Worm (Caenorhabditis elegans) whole organism, young adult: ENCODE data around the gene dhhc-10.

ENCODE experiments used
- F33H1.4 ChIP-seq: fragments of 200-800 bp; sonication (Bioruptor generic); IDR thresholded peaks from 2 replicates; pipeline ENCODE4 v1.3.6; 2022; ENCODE audit warnings: missing genetic modification reagents, missing genetic modification characterization, missing compliant biosample characterization
- F57C9.4 ChIP-seq: sonication (generic microtip); optimal IDR thresholded peaks from 2 replicates; lab custom pipeline; 2017; ENCODE audit warnings: mild to moderate bottlenecking, missing genetic modification characterization, missing compliant biosample characterization
- K12H6.12 ChIP-seq: fragments of 200-800 bp; sonication (Bioruptor generic); optimal IDR thresholded peaks from 2 replicates; lab custom pipeline; 2018; ENCODE audit warnings: mild to moderate bottlenecking, missing genetic modification characterization, missing compliant biosample characterization
- Y53F4B.3 ChIP-seq: fragments of 200-800 bp; sonication (Bioruptor generic); IDR thresholded peaks from 2 replicates; pipeline ENCODE4 v1.3.6; 2022; ENCODE audit warnings: missing genetic modification reagents, missing genetic modification characterization, missing compliant biosample characterization
- Y56A3A.18 ChIP-seq: fragments of 200-800 bp; sonication (Bioruptor generic); IDR thresholded peaks from 2 replicates; pipeline ENCODE4 v1.3.6; 2022; ENCODE audit warnings: missing genetic modification reagents, missing genetic modification characterization, missing compliant biosample characterization
- attf-6 ChIP-seq: fragments of 200-800 bp; sonication (Bioruptor generic); IDR thresholded peaks from 2 replicates; pipeline ENCODE4 v1.3.6; 2022; ENCODE audit warnings: missing genetic modification reagents, missing genetic modification characterization, missing compliant biosample characterization
- ceh-40 ChIP-seq: fragments of 200-800 bp; sonication (Bioruptor generic); IDR thresholded peaks from 2 replicates; pipeline ENCODE4 v1.3.6; 2022; ENCODE audit warnings: missing genetic modification characterization, missing compliant biosample characterization
- ceh-58 ChIP-seq: fragments of 200-800 bp; sonication (Bioruptor generic); IDR thresholded peaks from 2 replicates; pipeline ENCODE4 v1.3.6; 2022; ENCODE audit warnings: missing genetic modification characterization, missing compliant biosample characterization
- die-1 ChIP-seq: sonication (generic microtip); optimal IDR thresholded peaks from 2 replicates; lab custom pipeline; 2016; ENCODE audit warnings: missing genotype, mild to moderate bottlenecking, missing genetic modification characterization, missing compliant biosample characterization
- dpff-1 ChIP-seq: sonication (generic microtip); optimal IDR thresholded peaks from 2 replicates; lab custom pipeline; 2017; ENCODE audit warnings: mild to moderate bottlenecking, missing genetic modification characterization, missing compliant biosample characterization
- dpl-1 ChIP-seq: fragments of 150-350 bp; optimal IDR thresholded peaks from 2 replicates; lab custom pipeline; 2014; ENCODE audit warnings: missing biosample characterization, missing genetic modification reagents, missing genetic modification characterization
- ekl-4 ChIP-seq: fragments of 200-800 bp; sonication (Bioruptor generic); IDR thresholded peaks from 2 replicates; pipeline ENCODE4 v1.3.6; 2022; ENCODE audit warnings: missing genetic modification reagents, missing genetic modification characterization, missing compliant biosample characterization
- hlh-26 ChIP-seq: fragments of 200-800 bp; sonication (Bioruptor generic); conservative IDR thresholded peaks from 2 replicates; pipeline ENCODE4 v1.3.6; 2022; ENCODE audit warnings: missing genetic modification reagents, missing genetic modification characterization, missing compliant biosample characterization
- hmg-1.2 ChIP-seq: fragments of 200-800 bp; sonication (Bioruptor generic); IDR thresholded peaks from 2 replicates; pipeline ENCODE4 v1.3.6; 2022; ENCODE audit warnings: missing genetic modification reagents, missing genetic modification characterization, missing compliant biosample characterization
- hmg-20 ChIP-seq: fragments of 200-800 bp; sonication (Bioruptor generic); IDR thresholded peaks from 2 replicates; pipeline ENCODE4 v1.3.6; 2022; ENCODE audit warnings: missing genetic modification reagents, missing genetic modification characterization, missing compliant biosample characterization
- let-526 ChIP-seq: fragments of 200-800 bp; sonication (Bioruptor generic); IDR thresholded peaks from 2 replicates; pipeline ENCODE4 v1.3.6; 2022; ENCODE audit warnings: missing genetic modification reagents, missing genetic modification characterization, missing compliant biosample characterization
- let-607 ChIP-seq, 2 experiments: fragments of 200-800 bp in 1 of 2; sonication (Bioruptor generic) in 1 of 2; sonication (generic microtip) in 1 of 2; optimal IDR thresholded peaks; 2 replicates each; lab custom pipeline; 2016 to 2018; ENCODE audit warnings: mild to moderate bottlenecking in 2 of 2, missing compliant biosample characterization in 2 of 2, missing genetic modification characterization in 2 of 2, moderate library complexity in 2 of 2, missing genotype in 1 of 2
- lir-1 ChIP-seq: fragments of 200-800 bp; sonication (Bioruptor generic); conservative IDR thresholded peaks from 2 replicates; pipeline ENCODE4 v1.3.6; 2022; ENCODE audit warnings: missing genetic modification reagents, missing genetic modification characterization, missing compliant biosample characterization
- lsy-27 ChIP-seq: sonication (generic microtip); optimal IDR thresholded peaks from 2 replicates; lab custom pipeline; 2017; ENCODE audit warnings: missing genetic modification characterization, mild to moderate bottlenecking, missing compliant biosample characterization, antibody characterized with exemption, missing genotype, borderline replicate concordance; ENCODE audit not compliant: insufficient read depth
- madf-6 ChIP-seq: fragments of 200-800 bp; sonication (Bioruptor generic); IDR thresholded peaks from 2 replicates; pipeline ENCODE4 v1.3.6; 2022; ENCODE audit warnings: missing genetic modification reagents, missing genetic modification characterization, missing compliant biosample characterization
- madf-8 ChIP-seq: fragments of 200-800 bp; sonication (Bioruptor generic); conservative IDR thresholded peaks from 2 replicates; pipeline ENCODE4 v1.3.6; 2022; ENCODE audit warnings: missing genetic modification reagents, missing genetic modification characterization, missing compliant biosample characterization
- mel-28 ChIP-seq: sonication (generic microtip); optimal IDR thresholded peaks from 2 replicates; lab custom pipeline; 2016; ENCODE audit warnings: borderline replicate concordance, mild to moderate bottlenecking, missing genetic modification characterization, missing compliant biosample characterization
- mxl-1 ChIP-seq: sonication (generic microtip); optimal IDR thresholded peaks from 2 replicates; lab custom pipeline; 2016; ENCODE audit warnings: missing genetic modification characterization, missing compliant biosample characterization
- nhr-120 ChIP-seq: fragments of 200-800 bp; sonication (Bioruptor generic); IDR thresholded peaks from 2 replicates; pipeline ENCODE4 v1.3.6; 2022; ENCODE audit warnings: missing genetic modification characterization, missing compliant biosample characterization
- nhr-179 ChIP-seq: sonication (generic microtip); optimal IDR thresholded peaks from 2 replicates; lab custom pipeline; 2016; ENCODE audit warnings: mild to moderate bottlenecking, missing genetic modification characterization, missing compliant biosample characterization
- nhr-27 ChIP-seq: fragments of 200-800 bp; sonication (Bioruptor generic); optimal IDR thresholded peaks from 2 replicates; lab custom pipeline; 2018; ENCODE audit warnings: mild to moderate bottlenecking, missing genetic modification characterization, moderate library complexity, missing compliant biosample characterization
- nhr-90 ChIP-seq: sonication (generic microtip); optimal IDR thresholded peaks from 2 replicates; lab custom pipeline; 2016; ENCODE audit warnings: missing genotype, mild to moderate bottlenecking, missing genetic modification characterization, missing compliant biosample characterization
- pbrm-1 ChIP-seq: fragments of 200-800 bp; sonication (Bioruptor generic); IDR thresholded peaks from 2 replicates; pipeline ENCODE4 v1.3.6; 2022; ENCODE audit warnings: missing genetic modification reagents, missing genetic modification characterization, missing compliant biosample characterization
- pha-4 ChIP-seq: fragments of 150-350 bp; sonication (generic microtip); optimal IDR thresholded peaks from 2 replicates; lab custom pipeline; 2014; ENCODE audit warnings: missing biosample characterization, missing genetic modification reagents, missing genetic modification characterization
- rcor-1 ChIP-seq: fragments of 200-800 bp; sonication (Bioruptor generic); IDR thresholded peaks from 2 replicates; pipeline ENCODE4 v1.3.6; 2022; ENCODE audit warnings: missing genetic modification reagents, missing genetic modification characterization, missing compliant biosample characterization
- rpc-1 ChIP-seq, 2 experiments: fragments of 150-350 bp in 1 of 2; sonication (generic microtip) in 1 of 2; optimal IDR thresholded peaks; 2 replicates each; lab custom pipeline; 2014 to 2018; ENCODE audit warnings: missing biosample characterization in 1 of 2, missing genetic modification characterization in 1 of 2, missing genetic modification reagents in 1 of 2, missing genotype in 1 of 2
- snpc-4 ChIP-seq, 5 experiments: fragments of 150-350 bp in 1 of 5; sonication (generic microtip) in 4 of 5; optimal IDR thresholded peaks; 2 replicates each; lab custom pipeline; 2014 to 2018; ENCODE audit warnings: missing genetic modification characterization in 5 of 5, missing biosample characterization in 3 of 5, antibody characterized with exemption in 2 of 5, mild to moderate bottlenecking in 2 of 5, missing compliant biosample characterization in 2 of 5, missing genotype in 2 of 5, moderate library complexity in 2 of 5, missing genetic modification reagents in 1 of 5
- zfh-2 ChIP-seq: fragments of 200-800 bp; sonication (Bioruptor generic); conservative IDR thresholded peaks from 2 replicates; pipeline ENCODE4 v1.3.6; 2022; ENCODE audit warnings: missing genetic modification reagents, missing genetic modification characterization, missing compliant biosample characterization
- zim-3 ChIP-seq: sonication (generic microtip); optimal IDR thresholded peaks from 2 replicates; lab custom pipeline; 2017; ENCODE audit warnings: mild to moderate bottlenecking, missing genetic modification characterization, moderate library complexity, missing compliant biosample characterization
- ztf-22 ChIP-seq: fragments of 200-800 bp; sonication (Bioruptor generic); optimal IDR thresholded peaks from 2 replicates; lab custom pipeline; 2018; ENCODE audit warnings: mild to moderate bottlenecking, missing genetic modification characterization, moderate library complexity, missing compliant biosample characterization

dhhc-10 gene

DNA sequence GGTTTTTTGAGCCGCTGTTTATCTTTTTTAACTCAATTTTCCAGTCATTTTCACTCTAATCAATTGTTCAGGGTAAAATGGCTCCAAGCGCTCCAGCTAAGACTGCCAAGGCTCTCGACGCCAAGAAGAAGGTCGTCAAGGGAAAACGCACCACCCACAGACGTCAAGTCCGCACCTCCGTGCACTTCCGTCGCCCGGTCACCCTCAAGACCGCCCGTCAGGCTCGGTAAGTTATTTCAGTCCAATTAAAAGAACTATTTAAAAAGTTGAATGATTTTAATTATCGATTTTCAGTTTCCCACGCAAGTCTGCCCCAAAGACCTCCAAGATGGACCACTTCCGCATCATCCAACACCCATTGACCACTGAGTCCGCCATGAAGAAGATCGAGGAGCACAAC, 8.1 kb downstream of the dhhc-10 start, which contains the start of gene rpl-25.1:
TSS of gene rpl-25.1 (plus strand) at position 72 of the 400 bp plus-strand sequence.
- TF ChIP-seq zfh-2 (GFP tag; lab: Robert Waterston, UW) (peak; percentile 78), mel-28 (no peak)

- TF ChIP-seq lir-1 (GFP tag; lab: Robert Waterston, UW) (no peak), lsy-27 (tag; lab: Kevin White, UChicago) (no peak), nhr-27 (no peak), ceh-40 (no peak), madf-8 (no peak), hmg-1.2 (GFP tag; lab: Robert Waterston, UW) (no peak), ceh-58 (GFP tag; lab: Robert Waterston, UW) (no peak), hlh-26 (GFP tag; lab: Robert Waterston, UW) (no peak), let-526 (GFP tag; lab: Robert Waterston, UW) (no peak), Y53F4B.3 (no peak), ztf-22 (GFP tag; lab: Kevin White, UChicago) (no peak), Y56A3A.18 (GFP tag; lab: Robert Waterston, UW) (no peak), zim-3 (tag; lab: Kevin White, UChicago) (no peak), rpc-1 (optimal IDR thresholded peaks at IDR 0.05; lab: Kevin White, UChicago) (no peak), rpc-1 (tag; optimal IDR thresholded peaks at IDR 0.05; lab: Kevin White, UChicago) (no peak)
Measured at ce11 chrX:4718114-4718513, 11.1 kb downstream of the dhhc-10 start.

DNA sequence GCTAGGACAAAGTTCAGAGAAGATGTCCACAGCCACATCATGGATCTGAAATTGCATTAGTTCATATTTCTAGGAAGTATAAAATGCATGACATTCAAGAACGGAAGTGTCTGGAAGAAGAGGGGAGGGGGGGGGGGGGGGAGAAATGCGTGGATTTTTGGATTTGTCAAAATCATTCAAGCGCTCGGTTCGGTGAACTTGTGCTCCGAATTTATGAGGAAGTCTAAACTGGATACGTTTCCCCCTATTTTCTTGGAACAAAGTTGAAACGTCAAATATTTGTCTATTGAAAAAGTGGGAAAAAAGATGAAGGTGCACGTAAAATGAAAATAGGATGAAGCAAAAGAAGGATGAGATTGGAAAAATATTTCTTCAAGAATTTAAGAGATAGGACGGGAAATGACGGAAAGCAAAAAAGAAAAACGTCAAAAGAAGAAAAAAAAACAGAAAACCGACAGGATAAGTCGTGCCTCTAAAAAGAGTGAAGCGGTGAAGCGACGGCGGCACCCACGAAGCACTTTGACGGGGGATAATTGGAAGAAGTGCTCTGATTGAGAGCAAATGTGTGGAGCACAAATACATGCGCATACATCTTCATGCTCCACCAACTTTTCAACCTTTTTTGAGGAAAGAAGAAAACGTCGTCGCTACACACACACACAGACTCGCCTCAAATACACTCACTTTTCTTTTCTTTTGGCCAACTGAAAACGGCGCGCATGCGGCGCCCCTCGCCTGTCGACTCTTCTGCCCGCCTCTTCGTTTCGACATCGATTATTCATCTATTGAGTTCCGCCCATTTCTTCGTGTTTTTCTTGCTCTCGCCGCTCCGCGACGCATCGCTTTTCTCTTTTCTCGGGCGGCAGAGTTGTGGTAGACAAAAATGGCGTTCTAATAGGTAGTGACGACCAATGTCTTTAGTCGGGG, 13.9 kb downstream of the dhhc-10 start, which contains the start of gene F55D10.4:
TSS of gene F55D10.4 (minus strand) at position 51 of the 927 bp plus-strand sequence.
- TF ChIP-seq K12H6.12 (tag; lab: Kevin White, UChicago) = peak; percentile 3
- TF ChIP-seq die-1 (tag; lab: Kevin White, UChicago) = no peak
- no peak for TF ChIP-seq attf-6 (GFP tag; lab: Robert Waterston, UW)
- TF ChIP-seq mel-28 = no peak
- no peak for TF ChIP-seq mxl-1
- no peak for TF ChIP-seq hlh-26 (GFP tag; lab: Robert Waterston, UW)
- TF ChIP-seq snpc-4 (GFP tag; optimal IDR thresholded peaks at IDR 0.05; lab: Kevin White, UChicago) = no peak
- no peak for TF ChIP-seq snpc-4 (tag; optimal IDR thresholded peaks at IDR 0.05; lab: Kevin White, UChicago)
- TF ChIP-seq rcor-1 (GFP tag; lab: Robert Waterston, UW) = no peak
- TF ChIP-seq, all 124 proteins: peak for 1

- no peak for TF ChIP-seq dpl-1 (GFP tag; lab: Kevin White, UChicago)
- TF ChIP-seq F33H1.4 (GFP tag; lab: Robert Waterston, UW) = no peak
- TF ChIP-seq nhr-90 (tag; lab: Kevin White, UChicago) = no peak
- TF ChIP-seq hmg-20 (GFP tag; lab: Robert Waterston, UW) = no peak
- no peak for TF ChIP-seq ekl-4
- TF ChIP-seq madf-6 (GFP tag; lab: Robert Waterston, UW) = no peak
- no peak for TF ChIP-seq zfh-2 (GFP tag; lab: Robert Waterston, UW)
- no peak for TF ChIP-seq let-607 (tag; optimal IDR thresholded peaks at IDR 0.05; lab: Kevin White, UChicago)
- TF ChIP-seq pha-4 (tag; lab: Kevin White, UChicago) = no peak
- no peak for TF ChIP-seq nhr-120 (GFP tag; lab: Robert Waterston, UW)
- no peak for TF ChIP-seq rpc-1 (optimal IDR thresholded peaks at IDR 0.05; lab: Kevin White, UChicago)
- TF ChIP-seq rpc-1 (tag; optimal IDR thresholded peaks at IDR 0.05; lab: Kevin White, UChicago) = no peak
- TF ChIP-seq pbrm-1 (GFP tag; lab: Robert Waterston, UW) = no peak
- no peak for TF ChIP-seq dpff-1 (tag; lab: Kevin White, UChicago)
- no peak for TF ChIP-seq F57C9.4
- TF ChIP-seq nhr-179 (tag; lab: Kevin White, UChicago) = no peak
- TF ChIP-seq, all 124 proteins: peak for 0
Measured at ce11 chrX:4727388-4727787, 20.4 kb downstream of the dhhc-10 start, which contains the start of gene acc-3. Gene acc-3 (minus strand): TSS chrX:4727488.
